Fruit fly (Drosophila melanogaster) ovary, adult (tissue): ENCODE results near the gene Pif2.

Experiments
- CG17801 ChIP-seq: fragments of 200-800 bp; optimal IDR thresholded peaks from 2 replicates; lab custom pipeline; 2019; ENCODE audit warnings: missing biosample characterization, mild to moderate bottlenecking, missing genetic modification characterization, moderate library complexity; ENCODE audit not compliant: partially characterized antibody

Gene Pif2

DNA sequence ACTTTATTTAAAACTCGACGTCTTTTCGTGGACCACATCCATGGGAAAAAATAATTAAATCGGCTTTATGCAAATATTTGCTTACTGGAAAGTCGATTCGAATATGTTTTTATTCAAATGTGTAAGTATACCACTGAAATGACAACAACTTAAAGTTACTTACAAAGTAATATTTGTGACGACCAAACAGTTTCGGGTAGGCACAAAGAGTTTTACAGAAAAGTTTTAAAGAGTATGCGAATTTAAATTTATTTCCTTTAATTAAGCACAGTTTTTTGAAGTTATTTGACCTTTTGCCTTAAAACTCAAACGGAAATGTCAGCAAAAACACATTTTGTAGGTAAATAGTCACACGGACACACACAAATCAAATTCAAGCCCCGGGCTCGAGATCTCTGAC, at the start of gene Pif2:
Gene Pif2, plus strand, starts transcription at position 301 of the 400 bp plus-strand sequence.
- TF ChIP-seq CG17801 (GFP tag; lab: Kevin White, UChicago): no peak

DNA sequence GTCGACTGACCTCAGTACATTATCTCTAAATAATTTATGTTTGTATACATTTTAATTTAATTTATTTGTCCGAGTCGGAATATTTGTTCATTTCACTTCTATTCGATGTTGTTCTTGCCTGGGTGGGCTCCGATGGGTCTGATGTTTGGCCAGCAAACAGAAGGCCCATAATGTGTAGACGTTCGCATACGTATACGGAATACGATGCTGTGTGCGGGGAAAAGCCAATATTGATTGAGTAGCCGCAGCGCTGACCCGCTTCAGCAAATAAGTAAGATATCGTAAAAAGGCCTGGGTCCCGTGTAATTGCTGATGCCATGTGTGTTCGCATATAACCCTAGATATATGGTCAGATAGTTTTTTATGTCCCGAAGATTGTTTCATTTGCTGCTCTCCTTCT, 44.4 kb upstream of the Pif2 start:
- TF ChIP-seq CG17801 (GFP tag; lab: Kevin White, UChicago): no peak

dm6 chr3R:6527208-6527607, 21.6 kb upstream of the Pif2 start, which contains the start of gene CG15185:
CG15185 (plus strand) TSS chr3R:6527508.
- TF ChIP-seq CG17801 (GFP tag; lab: Kevin White, UChicago): no peak

DNA sequence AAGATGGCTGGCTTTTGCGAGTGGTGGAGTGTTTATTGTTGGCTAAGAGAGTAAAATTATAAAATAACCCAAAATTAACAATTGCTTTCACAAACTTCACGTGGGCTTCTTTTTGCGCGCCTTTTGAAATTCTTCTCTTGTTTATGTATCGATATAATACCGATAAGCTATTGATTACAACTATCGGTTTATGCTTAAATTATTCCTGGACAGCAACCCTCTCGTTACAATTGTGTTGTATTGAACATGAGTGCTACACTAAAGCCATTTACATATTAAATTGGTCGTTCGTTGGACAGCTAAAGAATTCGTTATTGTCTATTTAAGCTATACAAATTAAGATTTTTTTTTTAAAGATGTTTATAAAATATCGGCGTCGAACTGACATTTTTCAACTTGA, 14.8 kb upstream of the Pif2 start:
- no peak for TF ChIP-seq CG17801 (GFP tag; lab: Kevin White, UChicago)

- TF ChIP-seq CG17801 (GFP tag; lab: Kevin White, UChicago): no peak
Measured at dm6 chr3R:6560251-6560650, 11.4 kb downstream of the Pif2 start, which contains the start of gene CG1137. CG1137 (minus strand) TSS chr3R:6560351.

dm6 chr3R:6568835-6569234, 20.0 kb downstream of the Pif2 start:
- no peak for TF ChIP-seq CG17801 (GFP tag; lab: Kevin White, UChicago)

- TF ChIP-seq CG17801 (GFP tag; lab: Kevin White, UChicago): no peak
Measured at dm6 chr3R:6580484-6580883, 31.6 kb downstream of the Pif2 start, which contains the start of gene CG2336. CG2336 (plus strand) TSS chr3R:6580784.

- TF ChIP-seq CG17801 (GFP tag; lab: Kevin White, UChicago): no peak
Measured at dm6 chr3R:6593068-6593567, 44.3 kb downstream of the Pif2 start, which contains the start of gene dpr11. dpr11 (minus strand) TSS chr3R:6593330.

dm6 chr3R:6597922-6598321, 49.1 kb downstream of the Pif2 start, which contains the start of gene CG1138:
CG1138 (minus strand) TSS chr3R:6598022.
- TF ChIP-seq CG17801 (GFP tag; lab: Kevin White, UChicago): no peak
